Fruit fly (Drosophila melanogaster): ENCODE measurements around the gene CG31948.

The CG31948 gene

DNA sequence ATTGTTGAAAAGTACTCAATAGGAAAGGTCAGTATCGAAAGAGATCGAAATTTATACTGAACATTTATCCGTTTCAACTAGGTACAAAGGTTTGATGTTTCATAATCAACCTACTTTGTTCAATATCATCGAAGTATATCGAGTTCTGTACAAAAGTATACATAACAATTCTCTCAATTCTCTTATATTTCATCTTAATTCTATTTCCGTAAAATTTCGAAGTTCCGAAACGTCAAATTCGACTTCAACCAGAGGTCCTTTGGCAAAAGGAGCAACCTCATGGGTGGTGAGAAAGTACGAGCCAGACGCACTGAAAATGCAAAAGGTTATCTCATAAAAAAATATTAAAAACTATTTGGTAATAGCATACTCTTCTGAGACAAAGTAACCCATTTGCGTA is at the start of gene CG31948:
TSS of gene CG31948 (minus strand) at position 101 of the 400 bp plus-strand sequence.
- TF ChIP-seq eg (GFP tag; IDR thresholded peaks at IDR 0.05) = no peak
- TF ChIP-seq Sox14 (GFP tag; optimal IDR thresholded peaks at IDR 0.05) = no peak
- no peak for TF ChIP-seq Ets21C (GFP tag; optimal IDR thresholded peaks at IDR 0.05)
- no peak for TF ChIP-seq CG6163 (GFP tag; IDR thresholded peaks at IDR 0.05)
- no peak for TF ChIP-seq Eip75B (GFP tag; optimal IDR thresholded peaks at IDR 0.05)
- no peak for TF ChIP-seq CG10669 (GFP tag; optimal IDR thresholded peaks at IDR 0.05)
- TF ChIP-seq CG6792 (GFP tag; optimal IDR thresholded peaks at IDR 0.05) = no peak
- TF ChIP-seq vri (GFP tag; optimal IDR thresholded peaks at IDR 0.05) = no peak
- no peak for TF ChIP-seq net (GFP tag; optimal IDR thresholded peaks at IDR 0.05)
- no peak for TF ChIP-seq fd85E (GFP tag; optimal IDR thresholded peaks at IDR 0.05)
- TF ChIP-seq Hr4 (GFP tag; optimal IDR thresholded peaks at IDR 0.05) = no peak
- TF ChIP-seq ss (GFP tag; optimal IDR thresholded peaks at IDR 0.05) = no peak
- no peak for TF ChIP-seq CG4318 (GFP tag; optimal IDR thresholded peaks at IDR 0.05)

DNA sequence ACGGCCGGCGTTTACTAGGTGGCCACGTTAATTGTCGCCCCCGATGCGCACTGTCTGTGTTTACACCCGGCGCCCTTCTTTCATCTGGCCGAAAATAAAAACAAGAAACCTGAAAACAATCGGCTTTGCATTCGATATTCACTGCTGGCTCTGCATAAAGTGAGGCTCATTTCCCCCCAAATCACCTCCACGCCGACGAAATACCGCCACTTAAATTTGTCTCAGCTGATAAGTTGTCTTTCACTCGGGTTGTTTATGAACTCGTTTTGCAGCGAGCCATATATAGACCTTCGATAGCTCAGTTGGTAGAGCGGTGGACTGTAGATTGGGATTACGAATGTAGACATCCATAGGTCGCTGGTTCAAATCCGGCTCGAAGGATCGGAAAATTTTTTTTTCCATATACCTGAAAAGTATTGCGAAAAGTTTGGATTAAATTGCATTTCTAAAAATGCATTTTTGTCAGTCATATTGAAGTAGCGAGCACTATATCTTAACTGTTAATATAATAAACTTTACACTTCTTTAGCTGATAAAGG is 45.9 kb upstream of the CG31948 start:
- TF ChIP-seq Eip78C (GFP tag) (peak; percentile 45), eg (GFP tag; IDR thresholded peaks at IDR 0.05) (no peak)

DNA sequence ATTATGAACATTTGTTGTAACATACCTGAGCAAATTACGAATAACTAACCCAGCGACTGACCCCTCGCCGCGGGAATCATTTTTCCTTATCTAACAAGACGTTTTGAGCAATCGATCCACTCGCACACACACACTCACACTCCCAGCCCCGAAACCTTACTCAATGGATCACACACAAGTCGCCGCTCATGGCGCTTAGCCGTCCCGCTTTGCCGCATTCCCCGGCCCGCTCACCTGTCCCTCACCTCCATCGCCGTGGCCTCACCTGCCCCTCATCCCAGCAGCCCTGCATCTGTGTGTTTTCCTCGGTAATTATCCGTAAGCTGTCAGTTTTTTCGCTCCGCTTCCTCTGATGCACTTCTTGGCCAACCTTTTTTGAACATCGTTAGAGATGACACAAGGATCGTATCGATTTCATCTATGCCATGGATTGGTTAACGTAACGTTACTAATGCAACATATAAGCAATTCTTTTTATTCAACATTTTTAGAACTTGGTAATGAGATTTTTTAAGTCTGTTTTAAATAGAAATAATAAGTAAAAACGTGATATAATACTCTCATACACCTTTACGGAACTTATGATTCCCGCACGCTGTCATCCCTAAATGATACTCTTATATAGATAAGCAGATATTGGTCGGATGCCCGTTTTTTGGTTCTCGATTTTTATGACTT is 44.9 kb upstream of the CG31948 start:
- TF ChIP-seq CG3032 (tag; optimal IDR thresholded peaks at IDR 0.05) = no peak
- no peak for TF ChIP-seq Hr39 (GFP tag; optimal IDR thresholded peaks at IDR 0.05)
- TF ChIP-seq pdm3 (GFP tag; optimal IDR thresholded peaks at IDR 0.05) = no peak
- no peak for TF ChIP-seq Eip93F (GFP tag; optimal IDR thresholded peaks at IDR 0.05)
- no peak for TF ChIP-seq CG10631 (GFP tag; optimal IDR thresholded peaks at IDR 0.05)
- no peak for TF ChIP-seq net (GFP tag; optimal IDR thresholded peaks at IDR 0.05)
- TF ChIP-seq svp (GFP tag) = peak; percentile 39
- no peak for TF ChIP-seq Lpt (GFP tag; optimal IDR thresholded peaks at IDR 0.05)
- TF ChIP-seq CG10669 (GFP tag; optimal IDR thresholded peaks at IDR 0.05) = no peak

DNA sequence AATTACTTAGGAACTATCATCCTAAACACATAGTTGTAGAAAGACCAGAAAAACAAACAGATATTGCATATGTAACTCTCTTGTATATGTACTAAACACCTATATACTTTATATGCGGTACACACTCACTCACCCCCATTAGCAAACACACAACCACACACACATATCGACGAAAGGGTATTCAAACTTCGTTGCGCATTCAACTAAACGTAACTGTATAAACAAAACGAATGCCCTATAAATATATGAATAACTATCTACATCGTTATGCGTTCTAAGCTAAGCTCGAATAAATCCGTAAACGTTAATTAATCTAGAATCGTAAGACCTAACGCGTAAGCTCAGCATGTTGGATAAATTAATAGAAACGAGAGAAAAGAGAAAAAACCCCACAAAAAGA is 42.7 kb upstream of the CG31948 start:
- TF ChIP-seq fd59A (GFP tag; optimal IDR thresholded peaks at IDR 0.05) = no peak
- TF ChIP-seq Smox (GFP tag; optimal IDR thresholded peaks at IDR 0.05) = no peak

DNA sequence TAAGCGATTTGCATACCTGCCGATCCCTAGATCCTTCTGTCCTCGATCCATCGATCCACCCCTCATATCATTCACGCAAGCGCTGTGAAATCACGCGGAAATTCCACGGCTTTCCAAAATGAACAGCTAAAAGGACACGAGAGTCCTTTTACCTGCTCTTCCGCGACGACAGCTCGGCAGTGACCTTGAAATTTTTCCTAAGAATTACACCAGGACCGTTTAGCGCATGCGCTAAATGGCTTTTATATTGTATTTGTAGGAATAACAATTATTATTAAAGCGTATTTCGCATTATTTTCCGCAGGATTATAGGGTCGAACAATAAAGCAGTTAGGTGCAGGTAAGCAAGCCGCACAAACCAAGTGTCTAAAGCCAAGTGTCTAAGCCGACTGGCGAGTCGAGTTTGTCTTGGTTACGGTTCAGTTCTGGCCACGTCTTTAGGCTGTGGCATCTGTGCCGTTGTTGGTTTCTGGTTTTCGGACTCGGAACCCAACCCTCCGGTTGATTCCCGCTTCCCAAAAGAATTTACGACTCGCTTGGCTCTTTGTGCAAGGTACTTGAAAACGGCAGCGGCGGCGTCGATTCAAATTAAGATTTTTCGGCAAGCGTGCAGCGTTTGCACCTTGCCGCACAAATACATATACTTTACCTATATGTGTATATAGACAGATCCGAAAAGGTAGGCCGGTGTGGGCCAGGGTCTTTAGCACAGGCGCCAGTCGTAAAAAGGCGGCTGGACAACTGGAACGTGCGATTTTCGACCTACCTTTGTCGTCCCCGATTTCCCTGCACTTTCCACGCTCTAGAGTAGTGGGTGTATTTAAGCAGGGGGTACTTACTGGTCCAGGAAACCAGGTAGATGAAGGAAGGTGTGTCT is 40.2 kb upstream of the CG31948 start:
- TF ChIP-seq Gug (GFP tag; IDR thresholded peaks at IDR 0.05) (no peak), Blimp-1 (GFP tag; optimal IDR thresholded peaks at IDR 0.05) (no peak), CG31627 (GFP tag; optimal IDR thresholded peaks at IDR 0.05) (no peak), Sox14 (GFP tag; optimal IDR thresholded peaks at IDR 0.05) (no peak), CG3919 (GFP tag; optimal IDR thresholded peaks at IDR 0.05) (no peak), eg (GFP tag; IDR thresholded peaks at IDR 0.05) (no peak), pdm3 (GFP tag; optimal IDR thresholded peaks at IDR 0.05) (no peak), CG3032 (tag; optimal IDR thresholded peaks at IDR 0.05) (no peak), CG6163 (GFP tag; IDR thresholded peaks at IDR 0.05) (no peak), fd85E (GFP tag; optimal IDR thresholded peaks at IDR 0.05) (no peak), OdsH (GFP tag; optimal IDR thresholded peaks at IDR 0.05) (no peak), CG11902 (GFP tag; optimal IDR thresholded peaks at IDR 0.05) (no peak), CG34406 (GFP tag; optimal IDR thresholded peaks at IDR 0.05) (no peak), CG15336 (GFP tag; IDR thresholded peaks at IDR 0.05) (no peak), CG11762 (GFP tag; optimal IDR thresholded peaks at IDR 0.05; ENCODE audit: insufficient read depth) (no peak)

All from whole organism, prepupa.